Fruit fly (Drosophila melanogaster) whole organism, wandering third instar larva: Measurements from ENCODE around the gene CG4914.

Experiments used
- Abd-B ChIP-seq: fragments of >200 bp; optimal IDR thresholded peaks from 2 replicates; lab custom pipeline; 2017; ENCODE audit warnings: missing biosample characterization, missing genetic modification characterization
- CG32264 ChIP-seq: fragments of 200-800 bp; sonication (Bioruptor generic); optimal IDR thresholded peaks from 2 replicates; lab custom pipeline; 2016; ENCODE audit warnings: missing biosample characterization, missing genetic modification characterization
- CG9705 ChIP-seq: fragments of 200-800 bp; sonication (Bioruptor generic); optimal IDR thresholded peaks from 2 replicates; lab custom pipeline; 2018; ENCODE audit warnings: missing biosample characterization, mild to moderate bottlenecking, missing genetic modification characterization
- CrebA ChIP-seq: fragments of 200-800 bp; sonication (Bioruptor generic); optimal IDR thresholded peaks from 2 replicates; lab custom pipeline; 2016; ENCODE audit warnings: missing biosample characterization, mild to moderate bottlenecking, missing genetic modification characterization, borderline replicate concordance
- Dfd ChIP-seq: fragments of >200 bp; optimal IDR thresholded peaks from 2 replicates; lab custom pipeline; 2017; ENCODE audit warnings: missing biosample characterization, missing genetic modification characterization
- Dif ChIP-seq: fragments of 200-275, 200-300 bp; sonication (Bioruptor generic); optimal IDR thresholded peaks from 2 replicates; lab custom pipeline; 2018; ENCODE audit warnings: missing biosample characterization, missing genetic modification characterization; ENCODE audit not compliant: partially characterized antibody
- GATAd ChIP-seq: sonication (Bioruptor generic); optimal IDR thresholded peaks from 2 replicates; lab custom pipeline; 2016; ENCODE audit warnings: missing biosample characterization, missing genetic modification characterization
- HLH106 ChIP-seq: fragments of 200-800 bp; optimal IDR thresholded peaks from 3 replicates; lab custom pipeline; 2019; ENCODE audit warnings: missing biosample characterization, mild to moderate bottlenecking, missing genetic modification characterization, moderate library complexity
- Hnf4 ChIP-seq: fragments of 200-800 bp; sonication (Bioruptor generic); optimal IDR thresholded peaks from 2 replicates; lab custom pipeline; 2016; ENCODE audit warnings: missing biosample characterization, mild to moderate bottlenecking, missing genetic modification characterization
- Hr78 ChIP-seq: fragments of >200 bp; optimal IDR thresholded peaks from 2 replicates; lab custom pipeline; 2017; ENCODE audit warnings: missing biosample characterization, missing genetic modification characterization
- Hr83 ChIP-seq: fragments of 200-300 bp; sonication (Bioruptor generic); optimal IDR thresholded peaks from 2 replicates; lab custom pipeline; 2016; ENCODE audit warnings: missing biosample characterization, mild to moderate bottlenecking, missing genetic modification characterization, moderate library complexity; ENCODE audit not compliant: poor library complexity, severe bottlenecking
- Jra ChIP-seq: sonication (Bioruptor generic); optimal IDR thresholded peaks from 2 replicates; lab custom pipeline; 2016; ENCODE audit warnings: missing biosample characterization, missing genetic modification characterization
- Mio ChIP-seq: sonication (Bioruptor generic); optimal IDR thresholded peaks from 2 replicates; lab custom pipeline; 2016; ENCODE audit warnings: missing biosample characterization, missing genetic modification characterization
- Myc ChIP-seq: fragments of >200 bp; optimal IDR thresholded peaks from 2 replicates; lab custom pipeline; 2017
- N ChIP-seq: fragments of >200 bp; optimal IDR thresholded peaks from 2 replicates; lab custom pipeline; 2018; ENCODE audit warnings: missing biosample characterization, missing external identifiers, missing genetic modification characterization
- OdsH ChIP-seq: fragments of 200-800 bp; sonication (Bioruptor generic); optimal IDR thresholded peaks from 2 replicates; lab custom pipeline; 2016; ENCODE audit warnings: missing biosample characterization, mild to moderate bottlenecking, missing genetic modification characterization
- Rel ChIP-seq, 2 experiments: fragments of 200-800 bp; sonication (Bioruptor generic) in 1 of 2; optimal IDR thresholded peaks; 2 replicates in 1 of 2; 3 replicates in 1 of 2; lab custom pipeline; 2016 to 2019; ENCODE audit warnings: mild to moderate bottlenecking in 2 of 2, missing biosample characterization in 2 of 2, missing genetic modification characterization in 2 of 2, moderate library complexity in 1 of 2
- Sp1 ChIP-seq: fragments of 200-800 bp; sonication (Bioruptor generic); optimal IDR thresholded peaks from 3 replicates; lab custom pipeline; 2019; ENCODE audit warnings: missing biosample characterization, mild to moderate bottlenecking, missing genetic modification characterization, moderate library complexity
- Vsx2 ChIP-seq: fragments of 200-300, 225-300 bp; sonication (Bioruptor generic); optimal IDR thresholded peaks from 2 replicates; lab custom pipeline; 2018; ENCODE audit warnings: missing biosample characterization, missing genetic modification characterization; ENCODE audit not compliant: partially characterized antibody
- br ChIP-seq: fragments of 200-800 bp; sonication (Bioruptor generic); optimal IDR thresholded peaks from 2 replicates; lab custom pipeline; 2016; ENCODE audit warnings: missing biosample characterization, missing genetic modification characterization
- brk ChIP-seq: fragments of 200-800 bp; sonication (Bioruptor generic); optimal IDR thresholded peaks from 2 replicates; lab custom pipeline; 2016; ENCODE audit warnings: missing biosample characterization, mild to moderate bottlenecking, missing genetic modification characterization
- dl ChIP-seq, 2 experiments: fragments of 175-275, 200-275 bp in 1 of 2; fragments of 200-275 bp in 1 of 2; sonication (Bioruptor generic); optimal IDR thresholded peaks; lab custom pipeline; 2018; ENCODE audit warnings: mild to moderate bottlenecking in 2 of 2, missing biosample characterization in 2 of 2, missing genetic modification characterization in 2 of 2, moderate library complexity in 2 of 2; ENCODE audit not compliant: partially characterized antibody in 2 of 2, insufficient read depth in 1 of 2
- dmrt93B ChIP-seq: fragments of 200-800 bp; sonication (Bioruptor generic); optimal IDR thresholded peaks from 2 replicates; lab custom pipeline; 2018; ENCODE audit warnings: missing biosample characterization, mild to moderate bottlenecking, missing genetic modification characterization
- dsf ChIP-seq: sonication (Bioruptor generic); optimal IDR thresholded peaks from 2 replicates; lab custom pipeline; 2016; ENCODE audit warnings: missing biosample characterization, missing genetic modification characterization, borderline replicate concordance
- ey ChIP-seq: fragments of 200-800 bp; sonication (Bioruptor generic); optimal IDR thresholded peaks from 2 replicates; lab custom pipeline; 2016; ENCODE audit warnings: missing biosample characterization, missing genetic modification characterization
- foxo ChIP-seq, 2 experiments: fragments of 200-800 bp; sonication (Bioruptor generic); optimal IDR thresholded peaks; 2 replicates in 1 of 2; 3 replicates in 1 of 2; lab custom pipeline; 2016 to 2017; ENCODE audit warnings: missing biosample characterization in 2 of 2, missing genetic modification characterization in 2 of 2
- fru ChIP-seq: fragments of 200-800 bp; sonication (Bioruptor generic); optimal IDR thresholded peaks from 3 replicates; lab custom pipeline; 2016; ENCODE audit warnings: missing biosample characterization, mild to moderate bottlenecking, missing genetic modification characterization
- h ChIP-seq: fragments of 200-800 bp; sonication (Bioruptor generic); optimal IDR thresholded peaks from 3 replicates; lab custom pipeline; 2016; ENCODE audit warnings: missing biosample characterization, mild to moderate bottlenecking, missing genetic modification characterization
- jim ChIP-seq: fragments of 175-275, 200-325 bp; sonication (Bioruptor generic); optimal IDR thresholded peaks from 2 replicates; lab custom pipeline; 2016; ENCODE audit warnings: missing biosample characterization, mild to moderate bottlenecking, missing genetic modification characterization
- lola ChIP-seq: fragments of >200 bp; optimal IDR thresholded peaks from 2 replicates; lab custom pipeline; 2017; ENCODE audit warnings: missing biosample characterization, missing genetic modification characterization
- pan ChIP-seq: fragments of >200 bp; optimal IDR thresholded peaks from 2 replicates; lab custom pipeline; 2017
- psq ChIP-seq: fragments of 200-800 bp; sonication (Bioruptor generic); optimal IDR thresholded peaks from 3 replicates; lab custom pipeline; 2017; ENCODE audit warnings: missing biosample characterization, mild to moderate bottlenecking, missing genetic modification characterization, moderate library complexity
- rgr ChIP-seq: fragments of 200-800 bp; sonication (Bioruptor generic); optimal IDR thresholded peaks from 3 replicates; lab custom pipeline; 2016; ENCODE audit warnings: missing biosample characterization, mild to moderate bottlenecking, missing genetic modification characterization
- sage ChIP-seq: fragments of 200-800 bp; sonication (Bioruptor generic); optimal IDR thresholded peaks from 2 replicates; lab custom pipeline; 2016; ENCODE audit warnings: missing biosample characterization, mild to moderate bottlenecking, missing genetic modification characterization
- sv ChIP-seq: fragments of 200-800 bp; sonication (Bioruptor generic); optimal IDR thresholded peaks from 3 replicates; lab custom pipeline; 2016; ENCODE audit warnings: missing biosample characterization, missing genetic modification characterization
- tai ChIP-seq: sonication (Bioruptor generic); optimal IDR thresholded peaks from 2 replicates; lab custom pipeline; 2016; ENCODE audit warnings: missing biosample characterization, missing genetic modification characterization
- usp ChIP-seq: fragments of >200 bp; optimal IDR thresholded peaks from 2 replicates; lab custom pipeline; 2017; ENCODE audit warnings: missing biosample characterization, missing genetic modification characterization
- woc ChIP-seq: sonication (Bioruptor generic); optimal IDR thresholded peaks from 2 replicates; lab custom pipeline; 2016; ENCODE audit warnings: missing biosample characterization, mild to moderate bottlenecking, missing genetic modification characterization

CG4914 gene

dm6 chr3L:14664390-14664789 is 13.6 kb downstream of the CG4914 start:
- TF ChIP-seq Vsx2 (GFP tag; lab: Kevin White, UChicago): no peak
- TF ChIP-seq N: no peak
- TF ChIP-seq usp (GFP tag; lab: Kevin White, UChicago): no peak
- no peak for TF ChIP-seq sv
- TF ChIP-seq Dfd: no peak

DNA sequence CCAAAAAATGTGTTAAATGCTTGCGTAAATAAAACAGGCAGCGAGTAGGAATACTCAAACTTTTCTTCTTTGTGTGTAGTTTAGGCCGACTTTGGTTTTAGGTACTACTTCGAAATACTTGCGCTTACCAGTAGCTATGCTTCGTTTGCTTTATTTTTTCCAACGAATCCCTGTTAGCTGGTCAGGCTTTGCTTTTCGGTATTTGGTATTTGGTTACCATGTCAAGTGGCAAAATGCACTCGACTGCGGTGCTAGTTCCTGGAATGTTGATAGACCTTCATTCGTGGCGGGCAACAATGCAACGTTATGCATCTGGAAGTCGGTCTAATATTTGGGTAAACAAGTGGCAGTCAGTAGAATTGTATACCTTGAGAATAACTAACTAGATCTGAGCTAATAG is 14.2 kb downstream of the CG4914 start:
- TF ChIP-seq Dif (GFP tag; lab: Kevin White, UChicago) (no peak), usp (GFP tag; lab: Kevin White, UChicago) (no peak), Hr78 (GFP tag; lab: Kevin White, UChicago) (no peak), fru (no peak), CG32264 (GFP tag; lab: Kevin White, UChicago) (no peak), Mio (GFP tag; lab: Kevin White, UChicago) (no peak), HLH106 (tag; lab: Kevin White, UChicago) (no peak), ey (GFP tag; lab: Kevin White, UChicago) (no peak), Hnf4 (GFP tag; lab: Kevin White, UChicago) (no peak)

- TF ChIP-seq woc (GFP tag; lab: Kevin White, UChicago) (peak; percentile 13), foxo (GFP tag; optimal IDR thresholded peaks at IDR 0.05; lab: Kevin White, UChicago) (peak in 1 of 2 experiments; percentile 51), Jra (no peak), Mio (GFP tag; lab: Kevin White, UChicago) (no peak), Vsx2 (GFP tag; lab: Kevin White, UChicago) (no peak), Rel (GFP tag; optimal IDR thresholded peaks at IDR 0.05; lab: Kevin White, UChicago) (no peak), Rel (tag; optimal IDR thresholded peaks at IDR 0.05; lab: Kevin White, UChicago) (no peak), usp (GFP tag; lab: Kevin White, UChicago) (no peak), CrebA (GFP tag; lab: Kevin White, UChicago) (no peak), lola (no peak), dl (GFP tag; optimal IDR thresholded peaks at IDR 0.05; lab: Kevin White, UChicago; ENCODE audit: insufficient read depth in 1 of 2, partially characterized antibody in 2 of 2) (no peak), jim (GFP tag; lab: Kevin White, UChicago) (no peak), fru (peak; percentile 68), br (GFP tag; lab: Kevin White, UChicago) (peak; percentile 35), Abd-B (GFP tag; lab: Kevin White, UChicago) (no peak), Myc (lab: Kevin White, UChicago) (no peak), Hnf4 (GFP tag; lab: Kevin White, UChicago) (peak; percentile 36), tai (GFP tag; lab: Kevin White, UChicago) (no peak), h (GFP tag; lab: Kevin White, UChicago) (peak; percentile 55), Dif (GFP tag; lab: Kevin White, UChicago) (no peak), sage (GFP tag; lab: Kevin White, UChicago) (no peak), CG9705 (GFP tag; lab: Kevin White, UChicago) (no peak), rgr (GFP tag; lab: Kevin White, UChicago) (peak; percentile 26), dsf (no peak), N (no peak), Sp1 (GFP tag; lab: Kevin White, UChicago) (peak; percentile 44), Hr78 (GFP tag; lab: Kevin White, UChicago) (no peak), brk (GFP tag; lab: Kevin White, UChicago) (peak; percentile 16), dmrt93B (GFP tag; lab: Kevin White, UChicago) (peak; percentile 1), HLH106 (tag; lab: Kevin White, UChicago) (peak; percentile 3), OdsH (GFP tag; lab: Kevin White, UChicago) (peak; percentile 45), pan (lab: Kevin White, UChicago) (no peak), Dfd (no peak), ey (GFP tag; lab: Kevin White, UChicago) (peak; percentile 10), GATAd (no peak), Hr83 (GFP tag; lab: Kevin White, UChicago) (no peak), CG32264 (GFP tag; lab: Kevin White, UChicago) (no peak), sv (peak; percentile 46), psq (peak; percentile 6)
These were observed 16.2 kb downstream of the CG4914 start for dm6 chr3L:14661567-14662258.
